Worm (Caenorhabditis elegans): ENCODE data around the gene gcy-1.

The gcy-1 gene

DNA sequence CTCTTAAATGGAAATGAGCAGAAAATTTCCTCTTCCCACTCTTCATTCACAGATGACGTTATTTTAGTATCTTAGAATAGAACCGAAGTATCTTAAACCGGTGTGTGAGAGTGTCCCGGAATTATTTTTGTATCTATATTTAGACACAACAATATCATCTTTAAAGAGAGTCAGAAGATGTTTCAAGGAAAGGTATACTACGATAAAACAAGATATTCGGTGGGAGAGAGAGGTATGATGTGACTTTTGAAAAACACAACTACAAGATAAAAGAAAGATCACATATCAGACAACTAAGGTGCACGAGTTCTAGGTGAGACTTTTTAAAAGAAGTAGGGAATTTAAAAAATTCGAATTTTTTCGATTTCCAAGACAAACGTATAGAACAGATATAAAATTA lies 26.1 kb downstream of the gcy-1 start:
- no peak for TF ChIP-seq ztf-29 (GFP tag; IDR thresholded peaks at IDR 0.05)
- TF ChIP-seq ref-1 (GFP tag; conservative IDR thresholded peaks at IDR 0.05), result no peak
- no peak for TF ChIP-seq ztf-23 (GFP tag; IDR thresholded peaks at IDR 0.05)
- TF ChIP-seq flt-1 (GFP tag; IDR thresholded peaks at IDR 0.05), result no peak
- TF ChIP-seq tab-1 (GFP tag; IDR thresholded peaks at IDR 0.05), result no peak
- no peak for TF ChIP-seq cog-1 (tag; optimal IDR thresholded peaks at IDR 0.05)
- no peak for TF ChIP-seq T22C8.4 (GFP tag; IDR thresholded peaks at IDR 0.05)
- TF ChIP-seq klf-2 (GFP tag; conservative IDR thresholded peaks at IDR 0.05), result no peak
- no peak for TF ChIP-seq med-1 (GFP tag; optimal IDR thresholded peaks at IDR 0.05; ENCODE audit: insufficient read depth)

DNA sequence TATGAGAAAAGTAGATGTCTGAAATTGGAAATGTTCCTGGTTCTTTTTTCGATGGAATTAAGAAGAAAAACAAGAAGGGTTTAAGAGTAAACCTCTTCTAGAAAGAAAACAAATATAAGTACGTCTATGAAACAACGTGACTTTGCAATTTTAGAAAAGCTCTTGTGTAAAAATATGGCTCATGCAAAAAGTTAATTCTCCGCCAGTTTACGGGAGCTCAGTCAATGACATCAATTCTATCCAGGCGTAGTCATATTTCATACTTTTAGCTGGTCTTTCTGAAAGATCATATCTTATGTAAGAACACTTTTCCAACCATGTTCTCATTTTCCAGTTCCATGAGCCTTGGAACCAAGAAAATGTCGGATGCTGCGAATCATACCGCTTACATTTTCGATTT lies 26.8 kb downstream of the gcy-1 start:
- no peak for TF ChIP-seq tab-1 (GFP tag; IDR thresholded peaks at IDR 0.05)
- TF ChIP-seq ztf-29 (GFP tag; IDR thresholded peaks at IDR 0.05), result no peak
- no peak for TF ChIP-seq cog-1 (tag; optimal IDR thresholded peaks at IDR 0.05)
- no peak for TF ChIP-seq T22C8.4 (GFP tag; IDR thresholded peaks at IDR 0.05)
- TF ChIP-seq ref-1 (GFP tag; conservative IDR thresholded peaks at IDR 0.05), result no peak
- no peak for TF ChIP-seq klf-2 (GFP tag; conservative IDR thresholded peaks at IDR 0.05)
- no peak for TF ChIP-seq flt-1 (GFP tag; IDR thresholded peaks at IDR 0.05)
- TF ChIP-seq ztf-23 (GFP tag; IDR thresholded peaks at IDR 0.05), result no peak
- no peak for TF ChIP-seq med-1 (GFP tag; optimal IDR thresholded peaks at IDR 0.05; ENCODE audit: insufficient read depth)

DNA sequence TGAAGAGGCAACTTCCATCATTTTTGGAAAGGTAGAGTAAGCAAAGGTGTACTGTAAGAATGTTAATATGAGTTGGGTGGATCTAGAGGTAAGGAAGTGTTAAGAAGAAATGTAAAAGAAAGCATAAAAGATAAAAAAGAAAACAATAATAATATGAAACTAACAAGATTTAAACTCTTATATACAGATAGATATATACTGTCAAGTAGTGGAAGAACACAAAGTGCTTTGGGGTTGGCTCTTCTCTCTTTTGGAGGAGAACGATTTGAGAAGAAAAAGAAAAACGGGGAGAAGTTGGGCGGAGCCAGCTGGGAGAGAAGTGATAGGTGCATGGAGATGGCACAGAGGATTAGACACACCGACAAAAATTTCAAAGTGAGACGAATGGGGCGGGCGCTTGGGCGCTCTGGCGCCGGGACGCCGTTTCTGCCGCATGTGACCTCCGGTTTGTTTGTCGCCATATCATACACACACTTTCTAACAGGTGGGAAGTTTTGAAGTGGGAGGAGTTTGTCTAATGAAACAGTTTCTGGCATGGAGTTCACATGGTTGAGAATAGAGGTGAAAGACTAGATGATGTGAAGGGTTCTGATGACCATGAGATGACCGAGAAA lies 29.3 kb downstream of the gcy-1 start, which contains the start of gene T19H5.4:
Gene T19H5.4, minus strand, starts transcription at position 51 of the 614 bp plus-strand sequence.
- TF ChIP-seq klf-2 (GFP tag; conservative IDR thresholded peaks at IDR 0.05), result no peak
- no peak for TF ChIP-seq T22C8.4 (GFP tag; IDR thresholded peaks at IDR 0.05)
- TF ChIP-seq cog-1 (tag; optimal IDR thresholded peaks at IDR 0.05), result no peak
- no peak for TF ChIP-seq flt-1 (GFP tag; IDR thresholded peaks at IDR 0.05)
- no peak; the same call in 1 of the 2 replicates for TF ChIP-seq ref-1 (GFP tag; conservative IDR thresholded peaks at IDR 0.05)
- TF ChIP-seq med-1 (GFP tag; optimal IDR thresholded peaks at IDR 0.05; ENCODE audit: insufficient read depth), result no peak
- TF ChIP-seq ztf-23 (GFP tag; IDR thresholded peaks at IDR 0.05), result no peak
- TF ChIP-seq ztf-29 (GFP tag; IDR thresholded peaks at IDR 0.05), result no peak
- no peak for TF ChIP-seq tab-1 (GFP tag; IDR thresholded peaks at IDR 0.05)

DNA sequence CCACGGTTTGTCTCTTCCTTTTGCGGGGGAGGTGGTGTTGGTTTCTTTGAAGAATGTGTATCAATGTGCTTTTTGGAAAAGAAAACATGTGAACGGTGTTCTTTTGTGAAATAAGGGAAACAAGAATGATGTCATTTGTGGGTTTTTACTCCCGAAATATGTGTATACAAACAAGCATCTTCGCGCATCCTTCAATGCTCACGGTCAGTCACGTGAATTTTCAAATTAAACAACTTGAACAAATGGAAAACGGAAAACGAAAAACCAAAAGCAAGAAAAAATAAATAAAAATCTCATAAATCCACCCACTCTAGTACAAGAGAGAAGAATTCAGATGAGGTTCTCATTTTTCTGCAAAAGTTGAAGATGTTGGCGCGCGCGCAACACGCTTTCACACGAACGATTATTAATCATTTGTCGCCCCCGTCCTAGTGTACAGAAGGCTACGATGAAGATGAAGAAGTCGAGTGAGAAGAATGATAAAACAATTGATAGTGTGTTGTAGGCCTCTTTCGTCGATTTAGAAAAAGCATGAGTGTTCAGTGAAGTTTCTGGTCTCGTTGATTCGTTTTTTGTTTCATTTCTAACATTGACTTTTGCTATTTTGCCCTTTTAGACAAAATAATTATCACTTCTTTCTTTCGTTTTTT lies 31.5 kb downstream of the gcy-1 start:
- no peak for TF ChIP-seq ztf-29 (GFP tag; IDR thresholded peaks at IDR 0.05)
- no peak for TF ChIP-seq cog-1 (tag; optimal IDR thresholded peaks at IDR 0.05)
- no peak for TF ChIP-seq ref-1 (GFP tag; conservative IDR thresholded peaks at IDR 0.05)
- TF ChIP-seq med-1 (GFP tag; optimal IDR thresholded peaks at IDR 0.05; ENCODE audit: insufficient read depth), result no peak
- TF ChIP-seq T22C8.4 (GFP tag; IDR thresholded peaks at IDR 0.05), result no peak
- TF ChIP-seq klf-2 (GFP tag; conservative IDR thresholded peaks at IDR 0.05), result no peak
- no peak for TF ChIP-seq flt-1 (GFP tag; IDR thresholded peaks at IDR 0.05)
- no peak for TF ChIP-seq ztf-23 (GFP tag; IDR thresholded peaks at IDR 0.05)
- TF ChIP-seq tab-1 (GFP tag; IDR thresholded peaks at IDR 0.05), result no peak

DNA sequence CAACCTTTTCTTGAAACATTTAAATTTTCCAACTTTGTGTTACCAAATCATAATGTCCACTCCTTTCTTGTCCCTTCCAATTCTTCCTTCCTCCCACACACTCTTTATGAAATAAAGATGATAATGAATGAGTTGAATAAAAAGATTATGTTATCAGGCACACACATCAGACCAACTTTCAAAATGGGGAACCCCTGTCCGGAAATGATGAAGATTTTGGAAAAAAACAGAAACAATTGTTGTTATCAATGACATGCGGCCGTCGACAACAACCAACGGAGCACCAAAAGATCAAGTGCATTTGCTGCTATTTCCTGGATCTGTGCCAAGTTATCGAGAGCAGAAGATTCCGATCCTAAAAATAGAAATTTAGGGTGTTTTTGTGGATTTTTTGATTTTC lies 33.4 kb downstream of the gcy-1 start:
- no peak for TF ChIP-seq klf-2 (GFP tag; conservative IDR thresholded peaks at IDR 0.05)
- TF ChIP-seq med-1 (GFP tag; optimal IDR thresholded peaks at IDR 0.05; ENCODE audit: insufficient read depth), result no peak
- TF ChIP-seq tab-1 (GFP tag; IDR thresholded peaks at IDR 0.05), result no peak
- no peak for TF ChIP-seq ztf-23 (GFP tag; IDR thresholded peaks at IDR 0.05)
- no peak for TF ChIP-seq T22C8.4 (GFP tag; IDR thresholded peaks at IDR 0.05)
- no peak for TF ChIP-seq flt-1 (GFP tag; IDR thresholded peaks at IDR 0.05)
- TF ChIP-seq cog-1 (tag; optimal IDR thresholded peaks at IDR 0.05), result no peak
- TF ChIP-seq ztf-29 (GFP tag; IDR thresholded peaks at IDR 0.05), result no peak
- TF ChIP-seq ref-1 (GFP tag; conservative IDR thresholded peaks at IDR 0.05), result no peak

DNA sequence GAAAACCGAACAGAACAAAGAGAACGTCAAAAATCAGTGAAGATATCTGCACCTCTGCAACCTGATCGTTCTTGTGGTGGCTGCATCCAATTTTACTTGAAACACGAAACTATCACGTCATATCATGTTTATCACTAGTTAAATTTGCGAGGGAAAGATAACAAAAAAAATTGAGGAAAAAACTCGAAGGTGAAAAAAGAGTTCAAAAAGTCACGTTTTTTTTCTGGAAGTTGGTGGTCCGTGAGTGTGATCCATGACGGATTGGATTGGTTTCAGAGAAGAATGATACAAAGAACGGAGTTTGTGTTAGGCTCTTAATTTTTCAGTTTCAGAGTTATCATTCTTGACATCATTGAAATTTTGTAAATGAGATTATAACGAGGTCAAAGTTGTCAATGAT lies 34.2 kb downstream of the gcy-1 start:
- TF ChIP-seq T22C8.4 (GFP tag; IDR thresholded peaks at IDR 0.05), result no peak
- TF ChIP-seq ztf-29 (GFP tag; IDR thresholded peaks at IDR 0.05), result no peak
- TF ChIP-seq med-1 (GFP tag; optimal IDR thresholded peaks at IDR 0.05; ENCODE audit: insufficient read depth), result no peak
- no peak for TF ChIP-seq ztf-23 (GFP tag; IDR thresholded peaks at IDR 0.05)
- TF ChIP-seq tab-1 (GFP tag; IDR thresholded peaks at IDR 0.05), result no peak
- no peak for TF ChIP-seq ref-1 (GFP tag; conservative IDR thresholded peaks at IDR 0.05)
- TF ChIP-seq cog-1 (tag; optimal IDR thresholded peaks at IDR 0.05), result no peak
- no peak for TF ChIP-seq flt-1 (GFP tag; IDR thresholded peaks at IDR 0.05)
- no peak for TF ChIP-seq klf-2 (GFP tag; conservative IDR thresholded peaks at IDR 0.05)

DNA sequence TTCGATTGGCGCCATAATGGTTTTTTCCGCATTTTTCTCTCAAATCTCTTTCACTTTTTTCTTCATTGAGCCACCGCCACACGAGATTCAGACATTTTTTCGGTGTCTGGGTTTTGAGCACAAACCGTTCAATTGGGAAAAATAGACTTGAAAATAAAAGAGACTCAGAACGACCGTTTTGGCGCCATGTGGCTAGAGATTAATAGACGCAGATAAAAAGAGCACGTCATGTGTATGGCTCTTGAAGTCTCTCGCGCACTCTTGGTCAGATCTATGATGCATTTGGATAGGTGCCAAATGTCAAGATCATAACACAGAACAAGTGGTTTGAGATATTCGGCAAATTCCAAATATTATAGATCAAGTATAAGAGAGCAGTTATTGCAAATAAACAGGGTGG lies 35.3 kb downstream of the gcy-1 start:
- no peak for TF ChIP-seq cog-1 (tag; optimal IDR thresholded peaks at IDR 0.05)
- no peak for TF ChIP-seq klf-2 (GFP tag; conservative IDR thresholded peaks at IDR 0.05)
- no peak for TF ChIP-seq flt-1 (GFP tag; IDR thresholded peaks at IDR 0.05)
- no peak for TF ChIP-seq ztf-29 (GFP tag; IDR thresholded peaks at IDR 0.05)
- no peak for TF ChIP-seq ztf-23 (GFP tag; IDR thresholded peaks at IDR 0.05)
- no peak for TF ChIP-seq med-1 (GFP tag; optimal IDR thresholded peaks at IDR 0.05; ENCODE audit: insufficient read depth)
- no peak for TF ChIP-seq T22C8.4 (GFP tag; IDR thresholded peaks at IDR 0.05)
- TF ChIP-seq tab-1 (GFP tag; IDR thresholded peaks at IDR 0.05), result no peak
- no peak for TF ChIP-seq ref-1 (GFP tag; conservative IDR thresholded peaks at IDR 0.05)

DNA sequence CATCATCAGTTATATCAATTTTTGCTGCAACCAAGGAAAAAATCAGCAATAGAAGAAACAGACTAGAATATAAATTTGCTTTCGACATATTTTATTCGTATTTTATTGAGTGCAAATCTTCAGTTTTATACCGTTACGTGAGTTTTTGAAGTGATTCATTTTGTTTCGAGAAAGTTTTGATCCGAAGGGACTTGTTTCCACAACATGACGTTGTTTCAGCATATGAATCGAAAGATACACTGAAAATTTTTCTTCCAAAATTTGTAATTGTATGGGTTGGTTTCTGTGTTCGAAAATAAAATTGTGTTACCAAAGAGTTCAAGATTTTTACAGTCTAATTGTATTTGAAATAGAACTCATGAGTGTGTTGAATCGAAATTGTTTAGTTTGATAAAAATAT lies 36.7 kb downstream of the gcy-1 start, which contains the start of gene T19H5.7:
Gene T19H5.7, minus strand, starts transcription at position 101 of the 400 bp plus-strand sequence.
- no peak for TF ChIP-seq cog-1 (tag; optimal IDR thresholded peaks at IDR 0.05)
- TF ChIP-seq tab-1 (GFP tag; IDR thresholded peaks at IDR 0.05), result no peak
- TF ChIP-seq T22C8.4 (GFP tag; IDR thresholded peaks at IDR 0.05), result no peak
- no peak for TF ChIP-seq med-1 (GFP tag; optimal IDR thresholded peaks at IDR 0.05; ENCODE audit: insufficient read depth)
- TF ChIP-seq ztf-23 (GFP tag; IDR thresholded peaks at IDR 0.05), result no peak
- no peak for TF ChIP-seq flt-1 (GFP tag; IDR thresholded peaks at IDR 0.05)
- TF ChIP-seq ref-1 (GFP tag; conservative IDR thresholded peaks at IDR 0.05), result no peak
- TF ChIP-seq klf-2 (GFP tag; conservative IDR thresholded peaks at IDR 0.05), result no peak
- TF ChIP-seq ztf-29 (GFP tag; IDR thresholded peaks at IDR 0.05), result no peak

DNA sequence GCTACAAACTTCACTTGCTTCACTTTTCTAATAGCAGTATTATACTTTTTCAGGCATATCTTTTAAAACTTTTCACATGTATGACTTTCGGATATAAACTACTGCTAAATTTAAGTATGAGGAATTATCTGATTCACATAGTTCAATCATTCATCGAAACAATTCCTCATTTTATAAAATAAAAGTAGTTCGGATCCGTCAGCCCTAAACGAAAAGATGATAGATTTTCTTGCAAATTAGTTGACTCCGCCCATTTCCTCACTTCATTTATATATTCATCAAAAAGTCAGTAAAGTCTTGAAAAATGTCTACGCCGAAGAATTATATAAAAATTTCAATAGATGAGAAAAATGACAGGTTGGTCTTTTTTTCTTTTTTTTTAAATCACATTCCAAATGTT lies 39.2 kb downstream of the gcy-1 start, which contains the start of gene chil-27:
Gene chil-27, plus strand, starts transcription at position 301 of the 400 bp plus-strand sequence.
- no peak for TF ChIP-seq T22C8.4 (GFP tag; IDR thresholded peaks at IDR 0.05)
- no peak for TF ChIP-seq cog-1 (tag; optimal IDR thresholded peaks at IDR 0.05)
- TF ChIP-seq ztf-23 (GFP tag; IDR thresholded peaks at IDR 0.05), result no peak

Measured in whole organism, midembryonic.